In the genomic region with DNA sequence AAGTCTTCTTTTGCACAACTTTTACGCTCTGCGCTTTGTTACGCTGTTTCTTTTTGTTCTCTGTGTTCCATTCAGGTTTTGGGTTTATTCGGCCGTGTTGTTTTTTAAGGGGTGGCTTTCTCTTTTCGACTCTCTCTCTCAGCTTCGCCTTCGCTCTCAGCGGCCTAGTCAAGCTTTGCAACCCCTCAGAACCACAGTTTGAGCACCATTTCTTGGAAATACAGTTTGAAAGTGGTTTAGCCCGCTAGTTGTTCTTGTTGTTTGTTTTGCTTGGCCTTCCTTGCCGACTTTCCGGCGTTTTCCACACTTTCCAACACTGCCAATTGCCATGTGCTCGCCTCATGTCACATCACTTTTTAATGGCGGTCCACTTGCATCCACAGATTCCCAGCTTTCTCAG, we compare ENCODE assay signal across 2 fruit fly cellular contexts.
TF ChIP-seq lines count a peak whose summit lies in the region.

No protein-coding gene starts in this region.

- no peak for TF ChIP-seq CTCF in whole organism, embryonic (GFP tag; optimal IDR thresholded peaks at IDR 0.05; lab: Kevin White, UChicago)

TF ChIP-seq in whole organism, adult, 20 proteins besides CTCF, POLR2A, EP300 and RAD21:
- no peak for TF ChIP-seq ovo (GFP tag; optimal IDR thresholded peaks at IDR 0.05; lab: Kevin White, UChicago)
- TF ChIP-seq Mnt (GFP tag; optimal IDR thresholded peaks at IDR 0.05; lab: Kevin White, UChicago): peak; percentile 83

TF ChIP-seq in whole organism, embryonic, 481 proteins besides CTCF, POLR2A, EP300 and RAD21:
- TF ChIP-seq CG6654 (GFP tag; optimal IDR thresholded peaks at IDR 0.05; lab: Kevin White, UChicago) (peak; percentile 99), CG7987 (GFP tag; optimal IDR thresholded peaks at IDR 0.05; lab: Kevin White, UChicago) (peak; percentile 0), Rfx (GFP tag; IDR thresholded peaks at IDR 0.05; lab: Robert Waterston, UW) (0 out of 2 replicates have a peak, but pooled peaks have one; percentile 13), CG4360 (GFP tag; IDR thresholded peaks at IDR 0.05; lab: Robert Waterston, UW) (peak; percentile 17; the same call in 1 of the 2 replicates), CG4820 (GFP tag; optimal IDR thresholded peaks at IDR 0.05; lab: Kevin White, UChicago) (no peak), Med (GFP tag; lab: Kevin White, UChicago) (peak; percentile 22), vvl (GFP tag; IDR thresholded peaks at IDR 0.05; lab: Robert Waterston, UW) (0 out of 2 replicates have a peak, but pooled peaks have one; percentile 13), knrl (GFP tag; IDR thresholded peaks at IDR 0.05; lab: Robert Waterston, UW; ENCODE audit: partially characterized antibody) (no peak), twi (tag; optimal IDR thresholded peaks at IDR 0.05; lab: Kevin White, UChicago) (peak; percentile 20), sob (GFP tag; IDR thresholded peaks at IDR 0.05; lab: Robert Waterston, UW) (0 out of 2 replicates have a peak, but pooled peaks have one; percentile 9), stwl (tag; optimal IDR thresholded peaks at IDR 0.05; lab: Kevin White, UChicago) (peak; percentile 28), Trl (optimal IDR thresholded peaks at IDR 0.05; lab: Kevin White, UChicago) (peak; percentile 50 to 54), Trl (GFP tag; optimal IDR thresholded peaks at IDR 0.05; lab: Kevin White, UChicago) (peak; percentile 11), kni (GFP tag; optimal IDR thresholded peaks at IDR 0.05; lab: Kevin White, UChicago) (no peak), CG2120 (GFP tag; optimal IDR thresholded peaks at IDR 0.05; lab: Kevin White, UChicago) (no peak), org-1 (GFP tag; optimal IDR thresholded peaks at IDR 0.05; lab: Kevin White, UChicago) (no peak), CG9817 (tag; optimal IDR thresholded peaks at IDR 0.05; lab: Kevin White, UChicago) (no peak), CG6854 (GFP tag; optimal IDR thresholded peaks at IDR 0.05; lab: Kevin White, UChicago) (peak; percentile 68), scrt (GFP tag; optimal IDR thresholded peaks at IDR 0.05; lab: Kevin White, UChicago) (peak; percentile 41), corto (GFP tag; optimal IDR thresholded peaks at IDR 0.05; lab: Kevin White, UChicago) (no peak), Hsf (GFP tag; optimal IDR thresholded peaks at IDR 0.05; lab: Kevin White, UChicago) (no peak), dm (GFP tag; optimal IDR thresholded peaks at IDR 0.05; lab: Kevin White, UChicago) (peak; percentile 12), ewg (GFP tag; optimal IDR thresholded peaks at IDR 0.05; lab: Kevin White, UChicago) (peak; percentile 20), CG10267 (tag; optimal IDR thresholded peaks at IDR 0.05; lab: Kevin White, UChicago) (peak; percentile 76), phol (tag; optimal IDR thresholded peaks at IDR 0.05; lab: Kevin White, UChicago) (peak; percentile 40), seq (GFP tag; IDR thresholded peaks at IDR 0.05; lab: Robert Waterston, UW) (peak; percentile 78), pzg (GFP tag; optimal IDR thresholded peaks at IDR 0.05; lab: Kevin White, UChicago) (peak; percentile 14), fd102C (GFP tag; optimal IDR thresholded peaks at IDR 0.05; lab: Kevin White, UChicago) (no peak), CG11456 (GFP tag; IDR thresholded peaks at IDR 0.05; lab: Robert Waterston, UW) (0 out of 3 replicates have a peak, but pooled peaks have one; percentile 29), CG8290 (GFP tag; optimal IDR thresholded peaks at IDR 0.05; lab: Kevin White, UChicago) (peak; percentile 20), CG8290 (tag; optimal IDR thresholded peaks at IDR 0.05; lab: Kevin White, UChicago) (peak; percentile 24 to 45), CG34422 (GFP tag; IDR thresholded peaks at IDR 0.05; lab: Robert Waterston, UW) (peak; percentile 70; the same call in 2 of the 3 replicates), CG6813 (GFP tag; optimal IDR thresholded peaks at IDR 0.05; lab: Kevin White, UChicago) (peak; percentile 8), CG15514 (GFP tag; optimal IDR thresholded peaks at IDR 0.05; lab: Kevin White, UChicago) (peak; percentile 24), cad (GFP tag; optimal IDR thresholded peaks at IDR 0.05; lab: Kevin White, UChicago) (peak; percentile 73)
